Worm (Caenorhabditis elegans): ENCODE data around the gene T23B7.3.

DNA sequence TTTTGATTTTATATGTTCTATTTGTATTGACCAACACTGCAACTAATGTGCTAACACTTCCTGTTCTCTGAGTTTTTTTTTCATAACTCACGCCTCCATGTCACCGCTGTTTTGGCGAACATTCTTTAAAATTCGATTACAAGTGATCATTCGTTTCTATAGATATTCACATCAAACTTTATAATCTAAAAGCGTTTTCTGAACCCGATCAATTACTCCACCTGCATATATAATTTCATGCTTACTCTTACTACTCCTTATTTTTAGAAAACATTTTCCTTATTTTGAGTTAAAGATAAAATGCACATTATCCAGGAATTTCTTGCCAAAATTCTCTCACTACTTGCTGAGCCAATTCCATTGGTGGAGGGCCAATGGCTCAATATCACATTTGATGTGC lies 36.0 kb downstream of the T23B7.3 start, which contains the start of gene R05F9.7:
- no peak for TF ChIP-seq W03F9.2 (tag; optimal IDR thresholded peaks at IDR 0.05)
- TF ChIP-seq him-1 (tag; optimal IDR thresholded peaks at IDR 0.05): no peak
- no peak for TF ChIP-seq dao-5 (tag; optimal IDR thresholded peaks at IDR 0.05)

Data from whole organism, L4/young adult.